Fruit fly (Drosophila melanogaster) whole organism, embryonic: ENCODE results near the gene Cpr67Fb.

Source experiments
- Atf-2 ChIP-seq: fragments of 200-800 bp; sonication (Bioruptor generic); optimal IDR thresholded peaks from 2 replicates; lab custom pipeline; 2016; ENCODE audit warnings: missing biosample characterization, missing genetic modification characterization
- B-H2 ChIP-seq: fragments of 200-800 bp; sonication (Bioruptor generic); optimal IDR thresholded peaks from 2 replicates; lab custom pipeline; 2018; ENCODE audit warnings: missing biosample characterization, mild to moderate bottlenecking, missing genetic modification characterization
- Blimp-1 ChIP-seq: fragments of 200-800 bp; sonication (Bioruptor generic); optimal IDR thresholded peaks from 3 replicates; lab custom pipeline; 2018; ENCODE audit warnings: missing biosample characterization, missing genetic modification characterization, mild to moderate bottlenecking, moderate library complexity, missing genetic modification reagents
- CG11398 ChIP-seq: fragments of 200-800 bp; sonication (Bioruptor generic); optimal IDR thresholded peaks from 2 replicates; lab custom pipeline; 2016; ENCODE audit warnings: missing biosample characterization, missing genetic modification characterization
- CG11504 ChIP-seq: fragments of 200-800 bp; sonication (Bioruptor generic); optimal IDR thresholded peaks from 3 replicates; lab custom pipeline; 2019; ENCODE audit warnings: missing biosample characterization, mild to moderate bottlenecking, missing genetic modification characterization, moderate library complexity
- CG12219 ChIP-seq: fragments of 200-800 bp; sonication (Bioruptor generic); optimal IDR thresholded peaks from 3 replicates; lab custom pipeline; 2018; ENCODE audit warnings: missing biosample characterization, mild to moderate bottlenecking, missing genetic modification characterization
- CG12299 ChIP-seq: fragments of 200-800 bp; sonication (Bioruptor generic); optimal IDR thresholded peaks from 2 replicates; lab custom pipeline; 2018; ENCODE audit warnings: missing biosample characterization, mild to moderate bottlenecking, missing genetic modification characterization
- CG12942 ChIP-seq: fragments of 200-800 bp; sonication (Bioruptor generic); optimal IDR thresholded peaks from 3 replicates; lab custom pipeline; 2016; ENCODE audit warnings: missing biosample characterization, missing genetic modification characterization
- CG14710 ChIP-seq: fragments of 200-800 bp; sonication (Bioruptor generic); optimal IDR thresholded peaks from 3 replicates; lab custom pipeline; 2019; ENCODE audit warnings: missing biosample characterization, mild to moderate bottlenecking, missing genetic modification characterization, moderate library complexity
- CG1529 ChIP-seq: fragments of 200-800 bp; sonication (Bioruptor generic); optimal IDR thresholded peaks from 3 replicates; lab custom pipeline; 2018; ENCODE audit warnings: missing biosample characterization, missing genetic modification characterization
- CG1602 ChIP-seq: fragments of 200-800 bp; sonication (Bioruptor generic); optimal IDR thresholded peaks from 3 replicates; lab custom pipeline; 2016; ENCODE audit warnings: missing biosample characterization, missing genetic modification characterization
- CG1603 ChIP-seq: fragments of 200-800 bp; sonication (Bioruptor generic); optimal IDR thresholded peaks from 2 replicates; lab custom pipeline; 2019; ENCODE audit warnings: missing biosample characterization, mild to moderate bottlenecking, missing genetic modification characterization, moderate library complexity
- CG17186 ChIP-seq: fragments of 200-800 bp; sonication (Bioruptor generic); optimal IDR thresholded peaks from 3 replicates; lab custom pipeline; 2017; ENCODE audit warnings: missing biosample characterization, missing genetic modification reagents, missing genetic modification characterization
- CG17385 ChIP-seq: fragments of 200-800 bp; sonication (Bioruptor generic); optimal IDR thresholded peaks from 3 replicates; lab custom pipeline; 2018; ENCODE audit warnings: missing biosample characterization, mild to moderate bottlenecking, missing genetic modification characterization
- CG18262 ChIP-seq: fragments of 200-800 bp; optimal IDR thresholded peaks from 3 replicates; lab custom pipeline; 2019; ENCODE audit warnings: missing biosample characterization, mild to moderate bottlenecking, missing genetic modification characterization, moderate library complexity
- CG2202 ChIP-seq: fragments of 200-800 bp; sonication (Bioruptor generic); optimal IDR thresholded peaks from 2 replicates; lab custom pipeline; 2018; ENCODE audit warnings: missing biosample characterization, mild to moderate bottlenecking, missing genetic modification characterization
- CG2875 ChIP-seq: fragments of 200-800 bp; sonication (Bioruptor generic); optimal IDR thresholded peaks from 2 replicates; lab custom pipeline; 2017; ENCODE audit warnings: missing biosample characterization, mild to moderate bottlenecking, missing genetic modification characterization, missing genetic modification reagents
- CG31441 ChIP-seq: fragments of 200-800 bp; sonication (Bioruptor generic); IDR thresholded peaks from 2 replicates; pipeline ENCODE4 v1.3.6; 2022; ENCODE audit warnings: missing biosample characterization, missing genetic modification characterization
- CG4360 ChIP-seq: fragments of 200-800 bp; sonication (Bioruptor generic); IDR thresholded peaks from 2 replicates; pipeline ENCODE4 v1.3.6; 2022; ENCODE audit warnings: missing biosample characterization, missing genetic modification characterization
- CG4707 ChIP-seq: fragments of 200-800 bp; sonication (Bioruptor generic); optimal IDR thresholded peaks from 2 replicates; lab custom pipeline; 2018; ENCODE audit warnings: missing biosample characterization, mild to moderate bottlenecking, missing genetic modification characterization, moderate library complexity
- CG6813 ChIP-seq: fragments of 200-800 bp; sonication (Bioruptor generic); optimal IDR thresholded peaks from 2 replicates; lab custom pipeline; 2017; ENCODE audit warnings: missing biosample characterization, missing genetic modification characterization, mild to moderate bottlenecking, moderate library complexity, missing genetic modification reagents
- CG7372 ChIP-seq: fragments of 200-800 bp; sonication (Bioruptor generic); IDR thresholded peaks from 2 replicates; pipeline ENCODE4 v1.3.6; 2022; ENCODE audit warnings: missing biosample characterization, missing genetic modification characterization
- CG7987 ChIP-seq: fragments of 200-800 bp; sonication (Bioruptor generic); optimal IDR thresholded peaks from 2 replicates; lab custom pipeline; 2018; ENCODE audit warnings: missing biosample characterization, mild to moderate bottlenecking, missing genetic modification characterization, moderate library complexity
- CG8089 ChIP-seq: fragments of 200-800 bp; sonication (Bioruptor generic); optimal IDR thresholded peaks from 3 replicates; lab custom pipeline; 2016; ENCODE audit warnings: missing biosample characterization, missing genetic modification characterization
- CG9437 ChIP-seq: fragments of 200-800 bp; sonication (Bioruptor generic); optimal IDR thresholded peaks from 2 replicates; lab custom pipeline; 2018; ENCODE audit warnings: missing biosample characterization, mild to moderate bottlenecking, missing genetic modification characterization
- CG9727 ChIP-seq: fragments of 200-800 bp; sonication (Bioruptor generic); optimal IDR thresholded peaks from 3 replicates; lab custom pipeline; 2017; ENCODE audit warnings: missing biosample characterization, mild to moderate bottlenecking, missing genetic modification characterization
- Fer2 ChIP-seq: fragments of 200-800 bp; sonication (Bioruptor generic); optimal IDR thresholded peaks from 2 replicates; lab custom pipeline; 2018; ENCODE audit warnings: missing biosample characterization, mild to moderate bottlenecking, missing genetic modification characterization, moderate library complexity
- HHEX ChIP-seq: fragments of 200-800 bp; sonication (Bioruptor generic); optimal IDR thresholded peaks from 3 replicates; lab custom pipeline; 2017; ENCODE audit warnings: missing biosample characterization, mild to moderate bottlenecking, missing genetic modification characterization, missing genetic modification reagents
- HLH4C ChIP-seq: fragments of 200-800 bp; sonication (Bioruptor generic); IDR thresholded peaks from 3 replicates; pipeline ENCODE4 v1.3.6; 2022; ENCODE audit warnings: missing biosample characterization, missing genetic modification characterization; ENCODE audit not compliant: partially characterized antibody
- Kr ChIP-seq: fragments of 200-800 bp; sonication (Bioruptor generic); optimal IDR thresholded peaks from 2 replicates; lab custom pipeline; 2017; ENCODE audit warnings: missing biosample characterization, mild to moderate bottlenecking, missing genetic modification characterization
- Xrp1 ChIP-seq: fragments of 200-800 bp; sonication (Bioruptor generic); IDR thresholded peaks from 2 replicates; pipeline ENCODE4 v1.3.6; 2022; ENCODE audit warnings: missing biosample characterization, missing genetic modification characterization
- abd-A ChIP-seq: fragments of 200-800 bp; sonication (Bioruptor generic); optimal IDR thresholded peaks from 3 replicates; lab custom pipeline; 2019; ENCODE audit warnings: missing biosample characterization, mild to moderate bottlenecking, missing genetic modification characterization, moderate library complexity
- ac ChIP-seq: fragments of 200-800 bp; sonication (Bioruptor generic); optimal IDR thresholded peaks from 3 replicates; lab custom pipeline; 2017; ENCODE audit warnings: missing biosample characterization, mild to moderate bottlenecking, missing genetic modification characterization
- crp ChIP-seq, 2 experiments: fragments of 200-800 bp; sonication (Bioruptor generic); optimal IDR thresholded peaks; 2 replicates in 1 of 2; 3 replicates in 1 of 2; lab custom pipeline; 2017; ENCODE audit warnings: missing biosample characterization in 2 of 2, missing genetic modification characterization in 2 of 2, mild to moderate bottlenecking in 1 of 2, moderate library complexity in 1 of 2
- da ChIP-seq: fragments of 200-800 bp; sonication (Bioruptor generic); optimal IDR thresholded peaks from 2 replicates; lab custom pipeline; 2016; ENCODE audit warnings: missing biosample characterization, missing genetic modification characterization
- dimm ChIP-seq: fragments of 200-800 bp; sonication (Bioruptor generic); IDR thresholded peaks from 2 replicates; pipeline ENCODE4 v1.3.6; 2022; ENCODE audit warnings: missing biosample characterization, missing genetic modification characterization
- dpn ChIP-seq, 2 experiments: fragments of 200-800 bp; sonication (Bioruptor generic); optimal IDR thresholded peaks; 3 replicates each; lab custom pipeline; 2016; ENCODE audit warnings: missing biosample characterization in 2 of 2, missing genetic modification characterization in 2 of 2
- fd64A ChIP-seq: fragments of 200-800 bp; sonication (Bioruptor generic); optimal IDR thresholded peaks from 3 replicates; lab custom pipeline; 2018; ENCODE audit warnings: missing biosample characterization, mild to moderate bottlenecking, missing genetic modification characterization
- fru ChIP-seq: fragments of >200 bp; optimal IDR thresholded peaks from 2 replicates; lab custom pipeline; 2017
- gsb ChIP-seq: fragments of 200-800 bp; sonication (Bioruptor generic); IDR thresholded peaks from 2 replicates; pipeline ENCODE4 v1.3.6; 2022; ENCODE audit warnings: missing biosample characterization, missing genetic modification characterization
- lab ChIP-seq: fragments of 200-800 bp; sonication (Bioruptor generic); optimal IDR thresholded peaks from 3 replicates; lab custom pipeline; 2017; ENCODE audit warnings: missing biosample characterization, missing genetic modification characterization, mild to moderate bottlenecking, moderate library complexity, missing genetic modification reagents
- maf-S ChIP-seq: fragments of 200-800 bp; sonication (Bioruptor generic); optimal IDR thresholded peaks from 2 replicates; lab custom pipeline; 2016; ENCODE audit warnings: missing biosample characterization, missing genetic modification characterization
- nau ChIP-seq: fragments of 200-800 bp; sonication (Bioruptor generic); optimal IDR thresholded peaks from 3 replicates; lab custom pipeline; 2017; ENCODE audit warnings: missing biosample characterization, mild to moderate bottlenecking, missing genetic modification characterization, missing genetic modification reagents
- pnt ChIP-seq: fragments of 200-800 bp; sonication (Bioruptor generic); optimal IDR thresholded peaks from 3 replicates; lab custom pipeline; 2016; ENCODE audit warnings: missing biosample characterization, missing genetic modification characterization
- psq ChIP-seq: fragments of 200-800 bp; sonication (Bioruptor generic); optimal IDR thresholded peaks from 2 replicates; lab custom pipeline; 2017; ENCODE audit warnings: missing biosample characterization, missing genetic modification characterization
- ranshi ChIP-seq: fragments of 200-800 bp; sonication (Bioruptor generic); IDR thresholded peaks from 2 replicates; pipeline ENCODE4 v1.3.6; 2022; ENCODE audit warnings: missing biosample characterization, missing genetic modification characterization
- sna ChIP-seq: fragments of 200-800 bp; sonication (Bioruptor generic); IDR thresholded peaks from 2 replicates; pipeline ENCODE4 v1.3.6; 2022; ENCODE audit warnings: missing biosample characterization, missing genetic modification characterization; ENCODE audit not compliant: partially characterized antibody
- tna ChIP-seq: fragments of 200-800 bp; sonication (Bioruptor generic); IDR thresholded peaks from 2 replicates; pipeline ENCODE4 v1.3.6; 2022; ENCODE audit warnings: missing biosample characterization, missing genetic modification characterization; ENCODE audit not compliant: partially characterized antibody
- tup ChIP-seq: fragments of 200-800 bp; sonication (Bioruptor generic); optimal IDR thresholded peaks from 2 replicates; lab custom pipeline; 2016; ENCODE audit warnings: missing biosample characterization, mild to moderate bottlenecking, missing genetic modification characterization, moderate library complexity
- wor ChIP-seq: fragments of 200-800 bp; sonication (Bioruptor generic); IDR thresholded peaks from 2 replicates; pipeline ENCODE4 v1.3.6; 2022; ENCODE audit warnings: missing biosample characterization, missing genetic modification characterization

The Cpr67Fb gene

dm6 chr3L:10858569-10858968, 35.4 kb upstream of the Cpr67Fb start (continued):
- peak; percentile 90 for TF ChIP-seq Kr
- TF ChIP-seq CG7987 (GFP tag; lab: Kevin White, UChicago), result peak; percentile 9
- TF ChIP-seq CG17385 (GFP tag; lab: Kevin White, UChicago), result peak; percentile 83
- TF ChIP-seq CG2202 (tag; lab: Kevin White, UChicago), result peak; percentile 31
- TF ChIP-seq Xrp1 (GFP tag; lab: Robert Waterston, UW), result peak; percentile 45
- TF ChIP-seq crp (GFP tag; optimal IDR thresholded peaks at IDR 0.05; lab: Kevin White, UChicago), result peak in 1 of 2 experiments; percentile 48
- no peak for TF ChIP-seq wor (GFP tag; lab: Robert Waterston, UW)
- no peak for TF ChIP-seq CG7372 (GFP tag; lab: Robert Waterston, UW)
- no peak for TF ChIP-seq CG12942 (GFP tag; lab: Kevin White, UChicago)
- TF ChIP-seq CG18262 (tag; lab: Kevin White, UChicago), result peak; percentile 22
- TF ChIP-seq CG12219, result peak; percentile 4
- TF ChIP-seq tup (GFP tag; lab: Kevin White, UChicago), result no peak
- no peak for TF ChIP-seq tna (GFP tag; lab: Robert Waterston, UW)
- peak; percentile 0 for TF ChIP-seq psq (GFP tag; lab: Kevin White, UChicago)
- TF ChIP-seq CG1602 (GFP tag; lab: Kevin White, UChicago), result peak; percentile 15
- TF ChIP-seq CG31441 (GFP tag; lab: Robert Waterston, UW), result 0 out of 2 replicates have a peak, but pooled peaks have one; percentile 11
- peak; percentile 64 for TF ChIP-seq da (GFP tag; lab: Kevin White, UChicago)
- TF ChIP-seq CG9437 (GFP tag; lab: Kevin White, UChicago), result no peak
- no peak for TF ChIP-seq HLH4C (GFP tag; lab: Robert Waterston, UW)
- TF ChIP-seq maf-S (GFP tag; lab: Kevin White, UChicago), result peak; percentile 35
- peak; percentile 15 for TF ChIP-seq CG4707 (GFP tag; lab: Kevin White, UChicago)
- TF ChIP-seq lab (GFP tag; lab: Kevin White, UChicago), result peak; percentile 8
- TF ChIP-seq CG14710, result peak; percentile 35
- no peak for TF ChIP-seq B-H2
- TF ChIP-seq CG6813 (GFP tag; lab: Kevin White, UChicago), result peak; percentile 15
- peak; percentile 76 for TF ChIP-seq ac (GFP tag; lab: Kevin White, UChicago)
- TF ChIP-seq dpn (GFP tag; optimal IDR thresholded peaks at IDR 0.05; lab: Kevin White, UChicago), result peak in 1 of 2 experiments; percentile 10
- TF ChIP-seq Fer2 (tag; lab: Kevin White, UChicago), result no peak
- peak; percentile 12 for TF ChIP-seq CG1603 (tag; lab: Kevin White, UChicago)
- TF ChIP-seq CG11504 (tag; lab: Kevin White, UChicago), result peak; percentile 5
- peak; percentile 5 for TF ChIP-seq Blimp-1 (GFP tag; lab: Kevin White, UChicago)
- TF ChIP-seq CG17186 (GFP tag; lab: Kevin White, UChicago), result peak; percentile 21
- TF ChIP-seq fru (lab: Kevin White, UChicago), result no peak
- no peak for TF ChIP-seq pnt (GFP tag; lab: Kevin White, UChicago)
- no peak for TF ChIP-seq CG8089 (GFP tag; lab: Kevin White, UChicago)
- peak; percentile 38 for TF ChIP-seq CG9727 (GFP tag; lab: Kevin White, UChicago)
- peak; percentile 31 for TF ChIP-seq fd64A (GFP tag; lab: Kevin White, UChicago)
- peak; percentile 46 for TF ChIP-seq CG2875
- TF ChIP-seq CG11398 (GFP tag; lab: Kevin White, UChicago), result peak; percentile 50
- peak; percentile 15 for TF ChIP-seq CG12299
- peak; percentile 15 for TF ChIP-seq HHEX (GFP tag; lab: Kevin White, UChicago)
- TF ChIP-seq gsb (GFP tag; lab: Robert Waterston, UW), result no peak
- TF ChIP-seq CG4360, result peak; percentile 69; the same call in 1 of the 2 replicates
- TF ChIP-seq dimm, result no peak
- TF ChIP-seq Atf-2 (GFP tag; lab: Kevin White, UChicago), result peak; percentile 3
- peak; percentile 48 for TF ChIP-seq CG1529 (GFP tag; lab: Kevin White, UChicago)
- TF ChIP-seq ranshi (GFP tag; lab: Robert Waterston, UW), result no peak
- no peak for TF ChIP-seq sna (GFP tag; lab: Robert Waterston, UW)
- peak; percentile 37 for TF ChIP-seq nau (GFP tag; lab: Kevin White, UChicago)
- no peak for TF ChIP-seq abd-A
